Worm (Caenorhabditis elegans): Measurements from ENCODE around the gene scl-21.

scl-21 gene

DNA sequence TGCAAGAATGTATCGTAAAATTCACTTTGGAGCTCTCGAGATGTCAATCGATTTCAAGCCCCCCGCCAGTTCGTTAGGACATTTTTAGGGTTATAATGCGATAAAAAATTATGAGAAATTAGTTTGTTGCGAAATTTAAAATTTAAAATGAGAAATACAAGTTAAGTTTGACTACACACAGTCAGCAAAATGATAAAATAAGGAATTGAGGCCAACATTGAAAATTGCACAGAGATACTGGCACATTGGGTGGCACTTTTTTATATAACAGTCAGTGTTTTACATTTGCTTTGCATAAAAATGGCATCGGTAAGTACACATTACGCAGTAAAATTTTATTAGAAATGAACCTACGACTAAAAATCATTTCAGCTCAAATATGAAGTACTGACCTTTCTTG is 27.4 kb downstream of the scl-21 start, which contains the start of gene Y43F8B.12:
Y43F8B.12 (plus strand) TSS at position 301 of the 400 bp plus-strand sequence.
- TF ChIP-seq F13C5.2 (tag; optimal IDR thresholded peaks at IDR 0.05) = no peak
- TF ChIP-seq tbx-11 (GFP tag; IDR thresholded peaks at IDR 0.05) = no peak
- no peak for TF ChIP-seq ceh-13 (GFP tag; optimal IDR thresholded peaks at IDR 0.05)
- TF ChIP-seq pes-1 (GFP tag; IDR thresholded peaks at IDR 0.05) = no peak
- no peak for TF ChIP-seq ets-7 (tag; optimal IDR thresholded peaks at IDR 0.05)
- TF ChIP-seq ceh-36 (tag; optimal IDR thresholded peaks at IDR 0.05) = no peak
- TF ChIP-seq aly-1 (tag; optimal IDR thresholded peaks at IDR 0.05) = no peak
- no peak for TF ChIP-seq ama-1 (optimal IDR thresholded peaks at IDR 0.05)
- TF ChIP-seq flt-1 (GFP tag; IDR thresholded peaks at IDR 0.05) = no peak
- no peak for TF ChIP-seq hmg-4 (GFP tag; optimal IDR thresholded peaks at IDR 0.05)
- TF ChIP-seq hmbx-1 (tag; optimal IDR thresholded peaks at IDR 0.05) = no peak
- no peak for TF ChIP-seq sea-1 (GFP tag; conservative IDR thresholded peaks at IDR 0.05)
- no peak for TF ChIP-seq tbx-37 (GFP tag; conservative IDR thresholded peaks at IDR 0.05)
- TF ChIP-seq tra-4 (tag; optimal IDR thresholded peaks at IDR 0.05) = no peak
- TF ChIP-seq scrt-1 (GFP tag; IDR thresholded peaks at IDR 0.05) = no peak
- no peak for TF ChIP-seq B0310.2 (tag; optimal IDR thresholded peaks at IDR 0.05)
- no peak for TF ChIP-seq hnd-1 (tag; optimal IDR thresholded peaks at IDR 0.05)

DNA sequence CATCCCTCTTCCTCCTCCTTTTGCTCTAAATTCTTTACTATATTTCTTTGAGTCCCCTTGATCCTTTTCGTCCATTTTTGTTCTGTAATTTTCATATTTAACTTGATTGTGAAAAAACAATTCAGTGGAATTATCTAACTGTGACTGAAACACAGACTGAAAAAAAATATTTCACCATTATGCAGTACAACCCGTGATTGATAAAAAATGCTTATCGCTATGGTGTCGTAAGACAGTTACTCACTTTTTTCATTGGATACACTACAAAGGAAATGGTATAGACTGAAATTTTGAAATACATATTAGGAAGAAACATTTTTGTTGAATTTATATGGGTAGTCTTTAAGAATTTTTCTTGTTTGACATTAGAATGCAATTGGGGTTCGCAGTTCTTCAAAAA is 27.9 kb downstream of the scl-21 start, which contains the start of gene Y43F8B.23:
Y43F8B.23 (minus strand) TSS at position 75 of the 400 bp plus-strand sequence.
- TF ChIP-seq B0310.2 (tag; optimal IDR thresholded peaks at IDR 0.05) (no peak), flt-1 (GFP tag; IDR thresholded peaks at IDR 0.05) (no peak)

DNA sequence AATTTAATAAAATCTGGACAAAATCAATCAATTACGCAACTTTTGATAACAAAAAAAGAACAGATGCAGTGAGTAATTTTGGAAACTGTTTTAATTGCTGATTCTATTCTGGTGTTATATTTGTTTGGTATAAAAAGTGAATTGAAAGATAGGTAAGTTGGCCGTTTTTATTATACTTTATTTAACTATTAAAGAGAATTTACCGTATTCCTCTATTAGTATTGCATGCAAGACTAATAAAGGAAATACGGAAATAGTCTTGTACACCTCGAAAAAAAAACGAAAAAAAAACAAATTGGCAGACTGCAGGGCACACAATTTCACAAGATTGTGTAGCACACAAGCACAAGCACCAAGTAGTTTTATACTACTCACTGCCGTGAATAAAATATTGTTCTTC is 32.9 kb downstream of the scl-21 start, which contains the start of gene Y43F8B.25:
Y43F8B.25 (plus strand) TSS at position 301 of the 400 bp plus-strand sequence.
- TF ChIP-seq F13C5.2 (tag; optimal IDR thresholded peaks at IDR 0.05) = no peak
- no peak for TF ChIP-seq B0310.2 (tag; optimal IDR thresholded peaks at IDR 0.05)
- TF ChIP-seq hmg-4 (GFP tag; optimal IDR thresholded peaks at IDR 0.05) = no peak
- no peak for TF ChIP-seq pes-1 (GFP tag; IDR thresholded peaks at IDR 0.05)
- TF ChIP-seq ceh-36 (tag; optimal IDR thresholded peaks at IDR 0.05) = no peak
- TF ChIP-seq sea-1 (GFP tag; conservative IDR thresholded peaks at IDR 0.05) = no peak
- no peak for TF ChIP-seq ceh-13 (GFP tag; optimal IDR thresholded peaks at IDR 0.05)
- no peak for TF ChIP-seq ama-1 (optimal IDR thresholded peaks at IDR 0.05)
- TF ChIP-seq ets-7 (tag; optimal IDR thresholded peaks at IDR 0.05) = no peak

DNA sequence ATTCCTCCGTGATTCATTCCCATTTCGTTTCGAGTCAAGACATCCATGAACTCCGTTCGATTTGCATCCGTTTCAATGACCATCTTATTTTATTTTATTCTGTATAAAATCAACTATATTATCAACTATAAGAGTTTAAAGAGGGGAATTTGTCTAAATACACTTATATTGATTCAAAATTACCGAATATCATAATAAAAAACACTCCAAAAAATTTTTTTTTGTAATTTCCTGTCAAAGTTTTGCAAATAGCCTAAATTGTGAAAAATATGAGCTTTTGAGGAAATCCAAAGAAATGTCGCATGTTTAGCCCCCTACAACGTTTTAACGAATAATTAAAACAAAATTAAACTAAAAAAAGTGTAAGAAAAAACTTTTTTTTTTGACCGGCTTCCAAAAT is 33.5 kb downstream of the scl-21 start, which contains the start of gene Y43F8B.15:
Y43F8B.15 (minus strand) TSS at position 101 of the 400 bp plus-strand sequence.
- TF ChIP-seq F13C5.2 (tag; optimal IDR thresholded peaks at IDR 0.05) (no peak), ets-7 (tag; optimal IDR thresholded peaks at IDR 0.05) (no peak), B0310.2 (tag; optimal IDR thresholded peaks at IDR 0.05) (no peak)

DNA sequence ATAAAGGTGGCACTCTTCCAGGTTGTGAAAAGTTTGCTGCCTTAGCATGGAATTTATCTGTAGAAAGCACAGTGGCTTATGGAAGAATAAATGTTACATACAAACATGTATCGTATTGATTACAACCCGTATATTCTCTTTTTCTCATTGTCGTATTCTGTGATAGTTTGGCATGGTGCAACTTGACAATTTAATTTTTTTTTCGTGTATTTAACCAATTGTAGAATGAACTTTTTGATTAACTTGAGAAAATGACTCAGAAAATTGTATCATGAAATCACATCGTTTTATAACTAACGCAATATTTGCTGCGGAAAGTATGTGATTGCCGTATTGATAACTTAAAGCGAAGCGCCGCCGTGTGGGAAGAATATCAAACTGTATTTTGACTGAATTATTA is 38.4 kb downstream of the scl-21 start, which contains the start of gene Y43F8B.24:
Y43F8B.24 (plus strand) TSS at position 301 of the 400 bp plus-strand sequence.
- TF ChIP-seq pes-1 (GFP tag; IDR thresholded peaks at IDR 0.05) (no peak), B0310.2 (tag; optimal IDR thresholded peaks at IDR 0.05) (no peak), scrt-1 (GFP tag; IDR thresholded peaks at IDR 0.05) (no peak), hmbx-1 (tag; optimal IDR thresholded peaks at IDR 0.05) (no peak)

DNA sequence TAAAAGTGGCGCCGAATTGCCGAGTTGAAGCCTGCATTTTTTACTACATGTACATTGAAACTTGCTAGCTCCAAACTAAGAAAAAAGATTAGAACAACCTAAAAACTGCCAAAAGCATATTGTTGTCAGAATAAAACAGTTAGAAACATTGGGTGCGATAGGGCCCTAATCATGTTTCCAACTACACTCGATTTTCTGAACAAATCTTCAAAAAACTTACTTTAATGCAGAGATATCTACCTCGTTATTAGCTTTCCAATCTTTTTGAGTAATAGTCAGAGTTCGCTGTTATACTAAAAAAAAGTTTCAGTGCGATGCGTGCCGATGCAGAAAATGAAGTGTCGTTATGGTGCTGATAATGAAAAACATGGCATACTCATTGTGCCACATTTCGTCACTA is 39.8 kb downstream of the scl-21 start, which contains the start of the genes Y43F8B.13 and Y43F8B.14:
Y43F8B.13 (plus strand) TSS at position 301 of the 400 bp plus-strand sequence.
Y43F8B.14 (minus strand) TSS at position 322 of the 400 bp plus-strand sequence.
- TF ChIP-seq hmbx-1 (tag; optimal IDR thresholded peaks at IDR 0.05) (no peak), pes-1 (GFP tag; IDR thresholded peaks at IDR 0.05) (no peak), ceh-36 (tag; optimal IDR thresholded peaks at IDR 0.05) (no peak), ets-7 (tag; optimal IDR thresholded peaks at IDR 0.05) (no peak), F13C5.2 (tag; optimal IDR thresholded peaks at IDR 0.05) (no peak), B0310.2 (tag; optimal IDR thresholded peaks at IDR 0.05) (no peak), aly-1 (tag; optimal IDR thresholded peaks at IDR 0.05) (no peak), scrt-1 (GFP tag; IDR thresholded peaks at IDR 0.05) (no peak), tbx-11 (GFP tag; IDR thresholded peaks at IDR 0.05) (no peak), hmg-4 (GFP tag; optimal IDR thresholded peaks at IDR 0.05) (no peak), sea-1 (GFP tag; conservative IDR thresholded peaks at IDR 0.05) (no peak), tra-4 (tag; optimal IDR thresholded peaks at IDR 0.05) (no peak), hnd-1 (tag; optimal IDR thresholded peaks at IDR 0.05) (no peak), ceh-13 (GFP tag; optimal IDR thresholded peaks at IDR 0.05) (no peak), tbx-37 (GFP tag; conservative IDR thresholded peaks at IDR 0.05) (no peak), ama-1 (optimal IDR thresholded peaks at IDR 0.05) (no peak), flt-1 (GFP tag; IDR thresholded peaks at IDR 0.05) (no peak)

DNA sequence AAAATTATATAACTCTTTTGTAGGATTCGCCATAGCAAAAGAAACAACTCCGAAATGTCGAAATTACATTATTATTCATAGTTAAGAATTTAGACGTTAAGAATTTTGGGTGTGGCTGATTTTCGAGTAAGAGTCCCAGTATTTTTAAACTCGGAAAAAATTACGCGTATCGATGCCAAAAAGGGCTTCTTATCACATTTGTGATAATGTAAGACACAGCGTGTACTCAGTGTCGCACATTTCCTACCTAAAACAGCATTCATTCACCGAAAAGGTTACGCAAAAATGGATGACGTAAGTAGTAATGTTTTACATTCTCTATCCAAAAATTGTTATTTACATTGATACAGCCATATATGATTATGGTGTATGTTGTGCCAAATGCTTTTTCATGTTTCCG is 45.9 kb downstream of the scl-21 start, which contains the start of gene M04C3.5:
M04C3.5 (plus strand) TSS at position 190 of the 400 bp plus-strand sequence.
- no peak for TF ChIP-seq tra-4 (tag; optimal IDR thresholded peaks at IDR 0.05)
- TF ChIP-seq B0310.2 (tag; optimal IDR thresholded peaks at IDR 0.05) = no peak
- no peak for TF ChIP-seq hnd-1 (tag; optimal IDR thresholded peaks at IDR 0.05)
- TF ChIP-seq ama-1 (optimal IDR thresholded peaks at IDR 0.05) = no peak
- TF ChIP-seq tbx-37 (GFP tag; conservative IDR thresholded peaks at IDR 0.05) = no peak

DNA sequence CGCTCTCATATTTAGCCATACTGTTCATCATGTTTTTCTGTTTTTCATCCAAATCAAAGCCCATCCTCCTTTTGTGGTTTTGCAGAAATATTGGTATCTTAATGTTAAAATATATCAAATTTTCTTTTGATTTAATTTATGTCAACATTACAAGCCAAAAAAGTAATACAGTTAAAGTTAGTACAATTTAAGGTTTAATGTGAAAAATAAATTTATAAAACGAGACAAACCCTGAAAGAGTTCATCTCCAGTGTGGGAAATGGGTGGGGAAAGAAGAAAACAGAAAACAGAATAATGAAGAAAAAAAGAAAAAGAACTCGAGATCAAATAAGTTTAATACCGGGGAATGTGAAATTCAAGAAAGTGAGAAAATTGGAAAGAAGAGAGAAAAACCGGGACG is 46.7 kb downstream of the scl-21 start, which contains the start of gene M04C3.2:
M04C3.2 (minus strand) TSS at position 101 of the 400 bp plus-strand sequence.
- TF ChIP-seq ets-7 (tag; optimal IDR thresholded peaks at IDR 0.05) = no peak
- no peak for TF ChIP-seq ceh-13 (GFP tag; optimal IDR thresholded peaks at IDR 0.05)
- no peak for TF ChIP-seq tbx-11 (GFP tag; IDR thresholded peaks at IDR 0.05)
- TF ChIP-seq aly-1 (tag; optimal IDR thresholded peaks at IDR 0.05) = no peak
- no peak for TF ChIP-seq F13C5.2 (tag; optimal IDR thresholded peaks at IDR 0.05)
